Fruit fly (Drosophila melanogaster) whole organism, embryonic: ENCODE data around the gene DPCoAC.

Experiments used
- ATbp ChIP-seq: fragments of 200-800 bp; sonication (Bioruptor generic); optimal IDR thresholded peaks from 2 replicates; lab custom pipeline; 2017; ENCODE audit warnings: missing biosample characterization, mild to moderate bottlenecking, missing genetic modification characterization, missing genetic modification reagents
- Atf3 ChIP-seq: fragments of 200-800 bp; sonication (Bioruptor generic); optimal IDR thresholded peaks from 3 replicates; lab custom pipeline; 2016; ENCODE audit warnings: missing biosample characterization, missing genetic modification characterization
- Awh ChIP-seq: fragments of 200-800 bp; sonication (Bioruptor generic); IDR thresholded peaks from 2 replicates; pipeline ENCODE4, ENCODE4 v1.3.6; 2022; ENCODE audit warnings: missing biosample characterization, missing genetic modification characterization
- Bteb2 ChIP-seq: fragments of 200-800 bp; sonication (Bioruptor generic); optimal IDR thresholded peaks from 2 replicates; lab custom pipeline; 2016; ENCODE audit warnings: missing biosample characterization, missing genetic modification characterization
- CG10209 ChIP-seq: fragments of 200-800 bp; sonication (Bioruptor generic); optimal IDR thresholded peaks from 3 replicates; lab custom pipeline; 2017; ENCODE audit warnings: missing biosample characterization, mild to moderate bottlenecking, missing genetic modification characterization, missing genetic modification reagents
- CG10462 ChIP-seq: fragments of 200-800 bp; sonication (Bioruptor generic); optimal IDR thresholded peaks from 2 replicates; lab custom pipeline; 2016; ENCODE audit warnings: missing biosample characterization, missing genetic modification characterization
- CG12299 ChIP-seq: fragments of 200-800 bp; sonication (Bioruptor generic); optimal IDR thresholded peaks from 2 replicates; lab custom pipeline; 2018; ENCODE audit warnings: missing biosample characterization, mild to moderate bottlenecking, missing genetic modification characterization
- CG1233 ChIP-seq: fragments of 200-800 bp; sonication (Bioruptor generic); optimal IDR thresholded peaks from 4 replicates; lab custom pipeline; 2018; ENCODE audit warnings: missing biosample characterization, mild to moderate bottlenecking, missing genetic modification characterization
- CG14710 ChIP-seq: fragments of 200-800 bp; sonication (Bioruptor generic); optimal IDR thresholded peaks from 3 replicates; lab custom pipeline; 2019; ENCODE audit warnings: missing biosample characterization, mild to moderate bottlenecking, missing genetic modification characterization, moderate library complexity
- CG14860 ChIP-seq: fragments of 200-800 bp; sonication (Bioruptor generic); IDR thresholded peaks from 3 replicates; pipeline ENCODE4 v1.3.6; 2022; ENCODE audit warnings: missing biosample characterization, missing genetic modification characterization; ENCODE audit not compliant: partially characterized antibody
- CG15601 ChIP-seq: fragments of 200-800 bp; sonication (Bioruptor generic); optimal IDR thresholded peaks from 3 replicates; lab custom pipeline; 2019; ENCODE audit warnings: missing biosample characterization, mild to moderate bottlenecking, missing genetic modification characterization, moderate library complexity
- CG17568 ChIP-seq: fragments of 200-800 bp; sonication (Bioruptor generic); optimal IDR thresholded peaks from 2 replicates; lab custom pipeline; 2018; ENCODE audit warnings: missing biosample characterization, mild to moderate bottlenecking, missing genetic modification characterization, moderate library complexity
- CG2116 ChIP-seq: fragments of 200-800 bp; sonication (Bioruptor generic); optimal IDR thresholded peaks from 3 replicates; lab custom pipeline; 2018; ENCODE audit warnings: missing biosample characterization, mild to moderate bottlenecking, missing genetic modification characterization
- CG2712 ChIP-seq: fragments of 200-800 bp; optimal IDR thresholded peaks from 3 replicates; lab custom pipeline; 2019; ENCODE audit warnings: missing biosample characterization, mild to moderate bottlenecking, missing genetic modification characterization, moderate library complexity
- CG2875 ChIP-seq: fragments of 200-800 bp; sonication (Bioruptor generic); optimal IDR thresholded peaks from 2 replicates; lab custom pipeline; 2017; ENCODE audit warnings: missing biosample characterization, mild to moderate bottlenecking, missing genetic modification characterization, missing genetic modification reagents
- CG31224 ChIP-seq: fragments of 200-800 bp; sonication (Bioruptor generic); IDR thresholded peaks from 2 replicates; pipeline ENCODE4 v1.3.6; 2022; ENCODE audit warnings: missing biosample characterization, missing genetic modification characterization
- CG3407 ChIP-seq: fragments of 200-800 bp; sonication (Bioruptor generic); optimal IDR thresholded peaks from 2 replicates; lab custom pipeline; 2018; ENCODE audit warnings: missing biosample characterization, mild to moderate bottlenecking, missing genetic modification characterization
- CG3838 ChIP-seq: fragments of 200-800 bp; sonication (Bioruptor generic); optimal IDR thresholded peaks from 3 replicates; lab custom pipeline; 2016; ENCODE audit warnings: missing biosample characterization, missing genetic modification characterization
- CG4360 ChIP-seq: fragments of 200-800 bp; sonication (Bioruptor generic); IDR thresholded peaks from 2 replicates; pipeline ENCODE4 v1.3.6; 2022; ENCODE audit warnings: missing biosample characterization, missing genetic modification characterization
- CG6272 ChIP-seq: fragments of 200-800 bp; sonication (Bioruptor generic); IDR thresholded peaks from 2 replicates; pipeline ENCODE4 v1.3.6; 2022; ENCODE audit warnings: missing biosample characterization, missing genetic modification characterization
- CG7786 ChIP-seq: fragments of 200-800 bp; sonication (Bioruptor generic); optimal IDR thresholded peaks from 2 replicates; lab custom pipeline; 2016; ENCODE audit warnings: missing biosample characterization, missing genetic modification characterization
- CG8089 ChIP-seq: fragments of 200-800 bp; sonication (Bioruptor generic); optimal IDR thresholded peaks from 3 replicates; lab custom pipeline; 2016; ENCODE audit warnings: missing biosample characterization, missing genetic modification characterization
- CG9817 ChIP-seq: fragments of 200-800 bp; sonication (Bioruptor generic); optimal IDR thresholded peaks from 2 replicates; lab custom pipeline; 2018; ENCODE audit warnings: missing biosample characterization, mild to moderate bottlenecking, missing genetic modification characterization, moderate library complexity
- CrebB ChIP-seq: fragments of 200-800 bp; sonication (Bioruptor generic); optimal IDR thresholded peaks from 3 replicates; lab custom pipeline; 2018; ENCODE audit warnings: missing biosample characterization, mild to moderate bottlenecking, missing genetic modification characterization
- D ChIP-seq, 2 experiments: fragments of 200-800 bp in 1 of 2; fragments of >200 bp in 1 of 2; sonication (Bioruptor generic) in 1 of 2; optimal IDR thresholded peaks; 2 replicates in 1 of 2; 3 replicates in 1 of 2; lab custom pipeline; 2017; ENCODE audit warnings: mild to moderate bottlenecking in 1 of 2, missing biosample characterization in 1 of 2, missing genetic modification characterization in 1 of 2, missing genetic modification reagents in 1 of 2
- Dbx ChIP-seq: fragments of 200-800 bp; sonication (Bioruptor generic); IDR thresholded peaks from 3 replicates; pipeline ENCODE4 v1.3.6; 2022; ENCODE audit warnings: missing biosample characterization, missing genetic modification characterization
- Dll ChIP-seq: fragments of 200-800 bp; sonication (Bioruptor generic); IDR thresholded peaks from 4 replicates; pipeline ENCODE4 v1.3.6; 2022; ENCODE audit warnings: missing biosample characterization, missing genetic modification characterization; ENCODE audit not compliant: partially characterized antibody
- HLH3B ChIP-seq: fragments of 200-800 bp; sonication (Bioruptor generic); IDR thresholded peaks from 2 replicates; pipeline ENCODE4 v1.3.6; 2022; ENCODE audit warnings: missing biosample characterization, missing genetic modification characterization
- Hr78 ChIP-seq, 2 experiments: fragments of 200-800 bp in 1 of 2; fragments of >200 bp in 1 of 2; sonication (Bioruptor generic) in 1 of 2; optimal IDR thresholded peaks; 2 replicates each; lab custom pipeline; 2017 to 2019; ENCODE audit warnings: missing biosample characterization in 2 of 2, missing genetic modification characterization in 2 of 2, mild to moderate bottlenecking in 1 of 2, moderate library complexity in 1 of 2
- Kr ChIP-seq: fragments of 200-800 bp; sonication (Bioruptor generic); optimal IDR thresholded peaks from 2 replicates; lab custom pipeline; 2017; ENCODE audit warnings: missing biosample characterization, mild to moderate bottlenecking, missing genetic modification characterization
- Nf-YB ChIP-seq: fragments of 200-800 bp; sonication (Bioruptor generic); optimal IDR thresholded peaks from 3 replicates; lab custom pipeline; 2019; ENCODE audit warnings: missing biosample characterization, mild to moderate bottlenecking, missing genetic modification characterization, moderate library complexity
- Poxn ChIP-seq: fragments of 200-800 bp; sonication (Bioruptor generic); IDR thresholded peaks from 2 replicates; pipeline ENCODE4 v1.3.6; 2022; ENCODE audit warnings: missing biosample characterization, missing genetic modification characterization
- Six4 ChIP-seq: fragments of 200-800 bp; sonication (Bioruptor generic); optimal IDR thresholded peaks from 2 replicates; lab custom pipeline; 2016; ENCODE audit warnings: missing biosample characterization, missing genetic modification characterization
- btn ChIP-seq: fragments of 200-800 bp; sonication (Bioruptor generic); optimal IDR thresholded peaks from 2 replicates; lab custom pipeline; 2016; ENCODE audit warnings: missing biosample characterization, missing genetic modification characterization
- cad ChIP-seq: fragments of >200 bp; optimal IDR thresholded peaks from 2 replicates; lab custom pipeline; 2017; ENCODE audit warnings: missing biosample characterization, missing genetic modification characterization
- ci ChIP-seq: fragments of 200-800 bp; sonication (Bioruptor generic); IDR thresholded peaks from 3 replicates; pipeline ENCODE4 v1.3.6; 2022; ENCODE audit warnings: missing biosample characterization, missing genetic modification characterization
- corto ChIP-seq: fragments of 200-800 bp; sonication (Bioruptor generic); optimal IDR thresholded peaks from 2 replicates; lab custom pipeline; 2016; ENCODE audit warnings: missing biosample characterization, mild to moderate bottlenecking, missing genetic modification characterization, moderate library complexity
- dmrt11E ChIP-seq: fragments of 200-800 bp; sonication (Bioruptor generic); optimal IDR thresholded peaks from 3 replicates; lab custom pipeline; 2018; ENCODE audit warnings: missing biosample characterization, mild to moderate bottlenecking, missing genetic modification characterization, moderate library complexity
- hkb ChIP-seq, 2 experiments: fragments of 200-800 bp in 1 of 2; fragments of >200 bp in 1 of 2; sonication (Bioruptor generic) in 1 of 2; IDR thresholded peaks in 1 of 2; optimal IDR thresholded peaks in 1 of 2; 2 replicates each; pipeline versions ENCODE4 v1.3.6 to Lab custom; 2017 to 2022; ENCODE audit warnings: missing biosample characterization in 1 of 2, missing genetic modification characterization in 1 of 2
- lola ChIP-seq, 3 experiments: fragments of >200 bp in 2 of 3; fragments of 200-800 bp in 1 of 3; sonication (Bioruptor generic) in 1 of 3; optimal IDR thresholded peaks; 2 replicates each; lab custom pipeline; 2017 to 2019; ENCODE audit warnings: missing biosample characterization in 3 of 3, missing genetic modification characterization in 3 of 3, mild to moderate bottlenecking in 1 of 3, moderate library complexity in 1 of 3
- oc ChIP-seq: fragments of 200-800 bp; sonication (Bioruptor generic); optimal IDR thresholded peaks from 2 replicates; lab custom pipeline; 2018; ENCODE audit warnings: missing biosample characterization, mild to moderate bottlenecking, missing genetic modification characterization, moderate library complexity
- org-1 ChIP-seq: fragments of 200-800 bp; sonication (Bioruptor generic); optimal IDR thresholded peaks from 2 replicates; lab custom pipeline; 2017; ENCODE audit warnings: missing biosample characterization, missing genetic modification characterization
- salm ChIP-seq: fragments of 200-800 bp; sonication (Bioruptor generic); optimal IDR thresholded peaks from 2 replicates; lab custom pipeline; 2018; ENCODE audit warnings: missing biosample characterization, mild to moderate bottlenecking, missing genetic modification characterization
- sim ChIP-seq: fragments of 200-800 bp; sonication (Bioruptor generic); IDR thresholded peaks from 2 replicates; pipeline ENCODE4 v1.3.6; 2022; ENCODE audit warnings: missing biosample characterization, missing genetic modification characterization
- sisA ChIP-seq: fragments of 200-800 bp; sonication (Bioruptor generic); IDR thresholded peaks from 2 replicates; pipeline ENCODE4 v1.3.6; 2022; ENCODE audit warnings: missing biosample characterization, missing genetic modification characterization
- sob ChIP-seq: fragments of 200-800 bp; sonication (Bioruptor generic); IDR thresholded peaks from 2 replicates; pipeline ENCODE4 v1.3.6; 2022; ENCODE audit warnings: missing biosample characterization, missing genetic modification characterization
- tap ChIP-seq: fragments of 200-800 bp; optimal IDR thresholded peaks from 3 replicates; lab custom pipeline; 2019; ENCODE audit warnings: missing biosample characterization, mild to moderate bottlenecking, missing genetic modification characterization, moderate library complexity

Gene DPCoAC

dm6 chr3R:20542283-20543144, 15.0 kb downstream of the DPCoAC start (continued):
- no peak for TF ChIP-seq D (optimal IDR thresholded peaks at IDR 0.05; lab: Kevin White, UChicago)
- TF ChIP-seq D (GFP tag; optimal IDR thresholded peaks at IDR 0.05; lab: Kevin White, UChicago): peak; percentile 58
- TF ChIP-seq sob (GFP tag; lab: Robert Waterston, UW): peak; percentile 49
- peak; percentile 4 for TF ChIP-seq salm
- TF ChIP-seq CG12299: peak; percentile 39
- peak; percentile 77 for TF ChIP-seq cad
- no peak for TF ChIP-seq CG7786 (GFP tag; lab: Kevin White, UChicago)
- peak; percentile 34 for TF ChIP-seq Six4 (GFP tag; lab: Kevin White, UChicago)
- no peak for TF ChIP-seq corto (GFP tag; lab: Kevin White, UChicago)
- 0 out of 3 replicates have a peak, but pooled peaks have one; percentile 43 for TF ChIP-seq ci (GFP tag; lab: Robert Waterston, UW)
- TF ChIP-seq Hr78 (GFP tag; optimal IDR thresholded peaks at IDR 0.05; lab: Kevin White, UChicago): peak in 1 of 2 experiments; percentile 31
- TF ChIP-seq CG15601 (tag; lab: Kevin White, UChicago): peak; percentile 81
- peak; percentile 32 for TF ChIP-seq CG9817
- no peak for TF ChIP-seq btn
- TF ChIP-seq lola (GFP tag; optimal IDR thresholded peaks at IDR 0.05; lab: Kevin White, UChicago): peak in 1 of 3 experiments; percentile 58
- peak; percentile 74 for TF ChIP-seq Awh (GFP tag; lab: Robert Waterston, UW)
- no peak for TF ChIP-seq sisA
- no peak for TF ChIP-seq oc
- TF ChIP-seq Dll (GFP tag; lab: Robert Waterston, UW): 0 out of 4 replicates have a peak, but pooled peaks have one; percentile 11
- TF ChIP-seq ATbp: peak; percentile 79
- peak; percentile 51 for TF ChIP-seq CG3407
- peak; percentile 64 for TF ChIP-seq CG10209
- TF ChIP-seq org-1: peak; percentile 33
- TF ChIP-seq Bteb2 (GFP tag; lab: Kevin White, UChicago): no peak
- TF ChIP-seq Poxn (GFP tag; lab: Robert Waterston, UW): no peak
- TF ChIP-seq sim (GFP tag; lab: Robert Waterston, UW): 0 out of 2 replicates have a peak, but pooled peaks have one; percentile 22
- no peak for TF ChIP-seq CG31224 (GFP tag; lab: Robert Waterston, UW)
- peak; percentile 74 for TF ChIP-seq Kr (GFP tag; lab: Kevin White, UChicago)
- peak; percentile 41 for TF ChIP-seq tap (tag; lab: Kevin White, UChicago)
- no peak for TF ChIP-seq hkb (optimal IDR thresholded peaks at IDR 0.05; lab: Kevin White, UChicago)
- TF ChIP-seq hkb (GFP tag; IDR thresholded peaks at IDR 0.05; lab: Robert Waterston, UW): peak; percentile 46; the same call in 1 of the 2 replicates
- TF ChIP-seq CG14860 (GFP tag; lab: Robert Waterston, UW): no peak
- TF ChIP-seq CG3838 (GFP tag; lab: Kevin White, UChicago): peak; percentile 51
- peak; percentile 74 for TF ChIP-seq dmrt11E (tag; lab: Kevin White, UChicago)
- TF ChIP-seq CG4360: no peak
- TF ChIP-seq CG1233: peak; percentile 55
- TF ChIP-seq CG2875: peak; percentile 58
- no peak for TF ChIP-seq Atf3 (GFP tag; lab: Kevin White, UChicago)
- no peak for TF ChIP-seq CG8089 (GFP tag; lab: Kevin White, UChicago)
- TF ChIP-seq Nf-YB: peak; percentile 33
- TF ChIP-seq Dbx: no peak
- TF ChIP-seq CG2116 (GFP tag; lab: Kevin White, UChicago): peak; percentile 21
- TF ChIP-seq CG6272: no peak
- no peak for TF ChIP-seq CG10462 (GFP tag; lab: Kevin White, UChicago)
- peak; percentile 67 for TF ChIP-seq CrebB (tag; lab: Kevin White, UChicago)
- TF ChIP-seq HLH3B (GFP tag; lab: Robert Waterston, UW): peak; percentile 49; the same call in 1 of the 2 replicates
- TF ChIP-seq CG17568: peak; percentile 42
- TF ChIP-seq CG14710 (tag; lab: Kevin White, UChicago): peak; percentile 63
- peak; percentile 67 for TF ChIP-seq CG2712
